Fruit fly (Drosophila melanogaster) whole organism, embryonic: ENCODE data around the gene H2.0.

Source experiments
- CG10267 ChIP-seq: fragments of 200-800 bp; sonication (Bioruptor generic); optimal IDR thresholded peaks from 2 replicates; lab custom pipeline; 2018; ENCODE audit warnings: missing biosample characterization, mild to moderate bottlenecking, missing genetic modification characterization, moderate library complexity
- CG10431 ChIP-seq: fragments of 200-800 bp; sonication (Bioruptor generic); optimal IDR thresholded peaks from 3 replicates; lab custom pipeline; 2018; ENCODE audit warnings: missing biosample characterization, mild to moderate bottlenecking, missing genetic modification characterization
- CG10565 ChIP-seq: fragments of 200-800 bp; sonication (Bioruptor generic); optimal IDR thresholded peaks from 3 replicates; lab custom pipeline; 2016; ENCODE audit warnings: missing biosample characterization, mild to moderate bottlenecking, missing genetic modification characterization
- CG11398 ChIP-seq: fragments of 200-800 bp; sonication (Bioruptor generic); optimal IDR thresholded peaks from 2 replicates; lab custom pipeline; 2016; ENCODE audit warnings: missing biosample characterization, missing genetic modification characterization
- CG12071 ChIP-seq: fragments of 200-800 bp; sonication (Bioruptor generic); optimal IDR thresholded peaks from 3 replicates; lab custom pipeline; 2018; ENCODE audit warnings: missing biosample characterization, mild to moderate bottlenecking, missing genetic modification characterization
- CG12155 ChIP-seq: fragments of 200-800 bp; sonication (Bioruptor generic); optimal IDR thresholded peaks from 3 replicates; lab custom pipeline; 2016; ENCODE audit warnings: missing biosample characterization, missing genetic modification characterization
- CG12769 ChIP-seq: fragments of 200-800 bp; sonication (Bioruptor generic); optimal IDR thresholded peaks from 2 replicates; lab custom pipeline; 2019; ENCODE audit warnings: missing biosample characterization, mild to moderate bottlenecking, missing genetic modification characterization, moderate library complexity
- CG1529 ChIP-seq: fragments of 200-800 bp; sonication (Bioruptor generic); optimal IDR thresholded peaks from 3 replicates; lab custom pipeline; 2018; ENCODE audit warnings: missing biosample characterization, missing genetic modification characterization
- CG15479 ChIP-seq: fragments of 200-800 bp; sonication (Bioruptor generic); optimal IDR thresholded peaks from 3 replicates; lab custom pipeline; 2019; ENCODE audit warnings: missing biosample characterization, mild to moderate bottlenecking, missing genetic modification characterization, moderate library complexity
- CG17829 ChIP-seq: fragments of 200-800 bp; optimal IDR thresholded peaks from 2 replicates; lab custom pipeline; 2019; ENCODE audit warnings: missing biosample characterization, mild to moderate bottlenecking, missing genetic modification characterization, moderate library complexity
- CG1832 ChIP-seq: fragments of 200-800 bp; sonication (Bioruptor generic); optimal IDR thresholded peaks from 2 replicates; lab custom pipeline; 2017; ENCODE audit warnings: missing biosample characterization, mild to moderate bottlenecking, missing genetic modification characterization, inconsistent platforms
- CG2889 ChIP-seq: fragments of 200-800 bp; sonication (Bioruptor generic); IDR thresholded peaks from 3 replicates; pipeline ENCODE4 v1.3.6; 2022; ENCODE audit warnings: missing biosample characterization, missing genetic modification characterization
- CG3065 ChIP-seq: fragments of 200-800 bp; sonication (Bioruptor generic); optimal IDR thresholded peaks from 2 replicates; lab custom pipeline; 2016; ENCODE audit warnings: missing biosample characterization, missing genetic modification characterization
- CG34376 ChIP-seq: fragments of 200-800 bp; sonication (Bioruptor generic); optimal IDR thresholded peaks from 2 replicates; lab custom pipeline; 2018; ENCODE audit warnings: missing biosample characterization, mild to moderate bottlenecking, missing genetic modification characterization
- CG3847 ChIP-seq: fragments of 200-800 bp; sonication (Bioruptor generic); IDR thresholded peaks from 2 replicates; pipeline ENCODE4 v1.3.6; 2022; ENCODE audit warnings: missing biosample characterization, missing genetic modification characterization
- CG4424 ChIP-seq: fragments of 200-800 bp; sonication (Bioruptor generic); optimal IDR thresholded peaks from 3 replicates; lab custom pipeline; 2016; ENCODE audit warnings: missing biosample characterization, missing genetic modification characterization
- CG9932 ChIP-seq: fragments of 200-800 bp; sonication (Bioruptor generic); IDR thresholded peaks from 2 replicates; pipeline ENCODE4 v1.3.6; 2022; ENCODE audit warnings: missing biosample characterization, missing genetic modification characterization
- CTCF ChIP-seq: fragments of 200-800 bp; sonication (Bioruptor generic); optimal IDR thresholded peaks from 2 replicates; lab custom pipeline; 2017; ENCODE audit warnings: missing biosample characterization, mild to moderate bottlenecking, missing genetic modification characterization, moderate library complexity
- Chrac-16 ChIP-seq: fragments of 200-800 bp; sonication (Bioruptor generic); optimal IDR thresholded peaks from 3 replicates; lab custom pipeline; 2016; ENCODE audit warnings: missing biosample characterization, missing genetic modification characterization
- Dref ChIP-seq: fragments of 200-800 bp; sonication (Bioruptor generic); IDR thresholded peaks from 2 replicates; pipeline ENCODE4 v1.3.6; 2022; ENCODE audit warnings: missing biosample characterization, missing genetic modification characterization
- HHEX ChIP-seq: fragments of 200-800 bp; sonication (Bioruptor generic); optimal IDR thresholded peaks from 3 replicates; lab custom pipeline; 2017; ENCODE audit warnings: missing biosample characterization, mild to moderate bottlenecking, missing genetic modification characterization, missing genetic modification reagents
- Hmr ChIP-seq: fragments of 200-800 bp; sonication (Bioruptor generic); optimal IDR thresholded peaks from 3 replicates; lab custom pipeline; 2017; ENCODE audit warnings: mild to moderate bottlenecking, missing biosample characterization, missing genetic modification reagents, missing genetic modification characterization
- Hr78 ChIP-seq, 2 experiments: fragments of 200-800 bp in 1 of 2; fragments of >200 bp in 1 of 2; sonication (Bioruptor generic) in 1 of 2; optimal IDR thresholded peaks; 2 replicates each; lab custom pipeline; 2017 to 2019; ENCODE audit warnings: missing biosample characterization in 2 of 2, missing genetic modification characterization in 2 of 2, mild to moderate bottlenecking in 1 of 2, moderate library complexity in 1 of 2
- Jarid2 ChIP-seq: fragments of 200-800 bp; sonication (Bioruptor generic); optimal IDR thresholded peaks from 3 replicates; lab custom pipeline; 2017; ENCODE audit warnings: mild to moderate bottlenecking, missing biosample characterization, missing genetic modification reagents, missing genetic modification characterization
- MESR4 ChIP-seq: fragments of 200-800 bp; sonication (Bioruptor generic); optimal IDR thresholded peaks from 2 replicates; lab custom pipeline; 2018; ENCODE audit warnings: missing biosample characterization, mild to moderate bottlenecking, missing genetic modification characterization, moderate library complexity
- Med ChIP-seq: fragments of 200-800 bp; sonication (Bioruptor generic); peaks from one replicate; lab custom pipeline; 2016; ENCODE audit warnings: missing biosample characterization, missing genetic modification characterization, mild to moderate bottlenecking, inconsistent platforms, moderate library complexity
- Myb ChIP-seq: fragments of 200-800 bp; sonication (Bioruptor generic); optimal IDR thresholded peaks from 2 replicates; lab custom pipeline; 2016; ENCODE audit warnings: missing biosample characterization, missing genetic modification characterization
- Opbp ChIP-seq: fragments of 200-800 bp; sonication (Bioruptor generic); IDR thresholded peaks from 3 replicates; pipeline ENCODE4 v1.3.6; 2022; ENCODE audit warnings: missing biosample characterization, missing genetic modification characterization; ENCODE audit not compliant: partially characterized antibody
- Ravus ChIP-seq: fragments of 200-800 bp; sonication (Bioruptor generic); IDR thresholded peaks from 2 replicates; pipeline ENCODE4 v1.3.6; 2022; ENCODE audit warnings: missing biosample characterization, missing genetic modification characterization
- Sox102F ChIP-seq: fragments of 200-800 bp; sonication (Bioruptor generic); optimal IDR thresholded peaks from 2 replicates; lab custom pipeline; 2018; ENCODE audit warnings: missing biosample characterization, mild to moderate bottlenecking, missing genetic modification characterization, moderate library complexity
- cato ChIP-seq: fragments of 200-800 bp; sonication (Bioruptor generic); optimal IDR thresholded peaks from 2 replicates; lab custom pipeline; 2016; ENCODE audit warnings: missing biosample characterization, missing genetic modification characterization, borderline replicate concordance
- danr ChIP-seq: fragments of 200-800 bp; sonication (Bioruptor generic); IDR thresholded peaks from 2 replicates; pipeline ENCODE4 v1.3.6; 2022; ENCODE audit warnings: missing biosample characterization, missing genetic modification characterization
- ewg ChIP-seq: fragments of 200-800 bp; sonication (Bioruptor generic); optimal IDR thresholded peaks from 3 replicates; lab custom pipeline; 2017; ENCODE audit warnings: mild to moderate bottlenecking, missing biosample characterization, missing genetic modification reagents, missing genetic modification characterization
- gcm ChIP-seq: fragments of 200-800 bp; sonication (Bioruptor generic); optimal IDR thresholded peaks from 2 replicates; lab custom pipeline; 2019; ENCODE audit warnings: missing biosample characterization, mild to moderate bottlenecking, missing genetic modification characterization, moderate library complexity
- grn ChIP-seq: fragments of 200-800 bp; sonication (Bioruptor generic); optimal IDR thresholded peaks from 3 replicates; lab custom pipeline; 2017; ENCODE audit warnings: missing biosample characterization, missing genetic modification characterization
- gsb ChIP-seq: fragments of 200-800 bp; sonication (Bioruptor generic); IDR thresholded peaks from 2 replicates; pipeline ENCODE4 v1.3.6; 2022; ENCODE audit warnings: missing biosample characterization, missing genetic modification characterization
- gsb-n ChIP-seq: fragments of 200-800 bp; sonication (Bioruptor generic); optimal IDR thresholded peaks from 3 replicates; lab custom pipeline; 2018; ENCODE audit warnings: missing biosample characterization, mild to moderate bottlenecking, missing genetic modification characterization
- hth ChIP-seq: fragments of >200 bp; optimal IDR thresholded peaks from 2 replicates; lab custom pipeline; 2017; ENCODE audit warnings: inconsistent platforms
- knrl ChIP-seq: fragments of 200-800 bp; sonication (Bioruptor generic); IDR thresholded peaks from 3 replicates; pipeline ENCODE4 v1.3.6; 2022; ENCODE audit warnings: missing biosample characterization, missing genetic modification characterization; ENCODE audit not compliant: partially characterized antibody
- lmd ChIP-seq: fragments of 200-800 bp; sonication (Bioruptor generic); IDR thresholded peaks from 2 replicates; pipeline ENCODE4 v1.3.6; 2022; ENCODE audit warnings: missing biosample characterization, missing genetic modification characterization
- pan ChIP-seq, 4 experiments: fragments of >200 bp in 3 of 4; fragments of 200-800 bp in 1 of 4; sonication (Bioruptor generic) in 1 of 4; optimal IDR thresholded peaks in 3 of 4; IDR thresholded peaks in 1 of 4; 2 replicates each; pipeline versions ENCODE4 v1.3.6 to Lab custom; 2017 to 2022; ENCODE audit warnings: missing biosample characterization in 2 of 4, missing genetic modification characterization in 2 of 4, mixed read lengths in 1 of 4
- pros ChIP-seq: fragments of 200-800 bp; sonication (Bioruptor generic); optimal IDR thresholded peaks from 3 replicates; lab custom pipeline; 2019; ENCODE audit warnings: missing biosample characterization, mild to moderate bottlenecking, missing genetic modification characterization, moderate library complexity
- ro ChIP-seq: fragments of 200-800 bp; sonication (Bioruptor generic); IDR thresholded peaks from 2 replicates; pipeline ENCODE4 v1.3.6; 2022; ENCODE audit warnings: missing biosample characterization, missing genetic modification characterization
- sens ChIP-seq: fragments of 200-800 bp; sonication (Bioruptor generic); peaks from one replicate; lab custom pipeline; 2016; ENCODE audit warnings: missing biosample characterization, missing genetic modification characterization
- slp2 ChIP-seq: fragments of 200-800 bp; sonication (Bioruptor generic); optimal IDR thresholded peaks from 2 replicates; lab custom pipeline; 2016; ENCODE audit warnings: missing biosample characterization, missing genetic modification characterization
- sug ChIP-seq: fragments of 200-800 bp; optimal IDR thresholded peaks from 2 replicates; lab custom pipeline; 2019; ENCODE audit warnings: missing biosample characterization, mild to moderate bottlenecking, missing genetic modification characterization, moderate library complexity
- ttk ChIP-seq: fragments of 200-800 bp; sonication (Bioruptor generic); IDR thresholded peaks from 2 replicates; pipeline ENCODE4 v2.1.2; 2022; ENCODE audit warnings: missing biosample characterization, missing genetic modification characterization
- twi ChIP-seq: fragments of 200-800 bp; optimal IDR thresholded peaks from 2 replicates; lab custom pipeline; 2019; ENCODE audit warnings: missing biosample characterization, mild to moderate bottlenecking, missing genetic modification characterization, moderate library complexity

The H2.0 gene

DNA sequence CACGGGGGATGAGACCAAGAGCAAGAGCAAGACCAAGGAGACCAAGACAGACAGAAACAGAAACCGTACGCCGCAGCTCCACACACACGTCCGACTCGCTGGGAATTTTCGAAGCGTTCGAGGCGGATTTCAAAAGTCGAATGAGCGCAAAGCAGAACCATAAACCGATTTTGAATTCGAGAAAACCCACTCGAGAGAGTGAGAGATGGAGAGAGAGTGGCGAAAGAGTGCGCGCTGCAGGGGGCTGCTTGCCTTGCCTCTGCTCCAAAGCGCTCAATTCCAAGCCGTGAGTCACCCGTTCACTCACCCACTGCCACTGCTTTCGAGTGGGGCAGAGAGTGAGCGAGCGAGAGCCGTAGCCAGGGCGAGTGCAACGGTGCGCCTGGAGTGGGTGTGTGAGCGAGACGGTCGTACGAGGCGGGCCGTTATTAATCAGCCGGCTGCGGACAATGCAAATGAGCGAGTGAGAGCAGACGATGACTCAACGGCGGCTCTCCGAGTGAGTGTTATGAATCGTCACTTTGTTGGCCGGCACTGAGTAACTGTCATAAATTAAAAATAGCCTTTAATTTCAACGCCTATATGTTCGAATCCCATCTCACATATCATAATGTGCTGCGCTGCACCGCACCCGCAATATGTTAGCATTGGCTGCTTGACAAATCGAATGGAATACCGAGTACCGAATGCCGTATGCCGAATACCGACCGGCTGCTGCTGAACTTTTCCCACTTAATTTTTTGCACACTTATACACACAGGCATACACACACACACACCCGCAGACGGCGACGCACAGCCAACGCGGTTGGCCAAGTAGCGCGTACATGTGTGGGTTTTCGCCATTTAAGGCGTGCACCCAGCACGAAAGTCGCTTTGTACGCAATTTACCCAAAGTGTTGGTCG, 39.0 kb downstream of the H2.0 start (continued):
- TF ChIP-seq Opbp (GFP tag; lab: Robert Waterston, UW) (no peak), CG10431 (GFP tag; lab: Kevin White, UChicago) (peak; percentile 35), CG11398 (GFP tag; lab: Kevin White, UChicago) (peak; percentile 53), pan (optimal IDR thresholded peaks at IDR 0.05; lab: Kevin White, UChicago) (no peak), pan (GFP tag; optimal IDR thresholded peaks at IDR 0.05 in 1 of 2, IDR thresholded peaks at IDR 0.05 in 1 of 2) (no peak), Hmr (GFP tag; lab: Kevin White, UChicago) (peak; percentile 39), Jarid2 (GFP tag; lab: Kevin White, UChicago) (peak; percentile 82), slp2 (GFP tag; lab: Kevin White, UChicago) (no peak), sens (GFP tag; lab: Kevin White, UChicago) (peak; percentile 82), CG17829 (peak; percentile 5)

DNA sequence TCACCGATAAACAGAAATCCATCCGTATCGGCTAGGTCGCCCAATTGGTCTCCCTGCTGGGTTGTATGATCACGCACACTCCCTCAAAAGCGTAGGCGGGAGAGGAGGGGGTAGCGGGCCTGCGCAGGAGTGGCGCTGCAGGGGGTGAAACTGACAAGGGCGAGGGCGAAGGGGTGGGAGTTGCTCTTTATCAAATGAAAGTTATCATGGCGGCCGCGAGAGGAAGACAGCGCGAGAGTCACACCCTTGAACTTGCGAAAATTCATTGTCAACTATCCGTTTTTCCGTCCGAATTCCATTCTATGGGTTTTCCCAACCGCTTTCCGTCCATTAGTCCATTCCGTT, 40.2 kb downstream of the H2.0 start:
- no peak for TF ChIP-seq ttk (GFP tag; lab: Robert Waterston, UW)
- TF ChIP-seq Jarid2 (GFP tag; lab: Kevin White, UChicago), result no peak
- no peak for TF ChIP-seq Chrac-16 (GFP tag; lab: Kevin White, UChicago)
- no peak for TF ChIP-seq CG10565 (GFP tag; lab: Kevin White, UChicago)
- peak; percentile 95 for TF ChIP-seq ewg (GFP tag; lab: Kevin White, UChicago)
- no peak for TF ChIP-seq Myb
- TF ChIP-seq gsb (GFP tag; lab: Robert Waterston, UW), result no peak
- no peak for TF ChIP-seq knrl
- TF ChIP-seq Sox102F (GFP tag; lab: Kevin White, UChicago), result no peak
- peak; percentile 7 for TF ChIP-seq CG12071 (GFP tag; lab: Kevin White, UChicago)
- no peak for TF ChIP-seq gsb-n (tag; lab: Kevin White, UChicago)
- no peak for TF ChIP-seq CTCF (GFP tag; lab: Kevin White, UChicago)
- peak in 1 of 2 experiments; percentile 33 for TF ChIP-seq Hr78 (GFP tag; optimal IDR thresholded peaks at IDR 0.05; lab: Kevin White, UChicago)
- TF ChIP-seq CG2889 (GFP tag; lab: Robert Waterston, UW), result no peak
- TF ChIP-seq gcm (GFP tag; lab: Kevin White, UChicago), result no peak
- TF ChIP-seq CG12155 (GFP tag; lab: Kevin White, UChicago), result no peak
- TF ChIP-seq MESR4 (GFP tag; lab: Kevin White, UChicago), result no peak
- TF ChIP-seq Dref, result no peak
- no peak for TF ChIP-seq cato (GFP tag; lab: Kevin White, UChicago)
- no peak for TF ChIP-seq CG3847 (GFP tag; lab: Robert Waterston, UW)
- no peak for TF ChIP-seq lmd (GFP tag; lab: Robert Waterston, UW)
- no peak for TF ChIP-seq twi (tag; lab: Kevin White, UChicago)
- peak; percentile 42 for TF ChIP-seq CG10267
- TF ChIP-seq ro (GFP tag; lab: Robert Waterston, UW), result no peak
- no peak for TF ChIP-seq CG4424 (GFP tag; lab: Kevin White, UChicago)
- TF ChIP-seq CG12769 (tag; lab: Kevin White, UChicago), result no peak
- no peak for TF ChIP-seq danr (GFP tag; lab: Robert Waterston, UW)
- TF ChIP-seq CG1832, result peak; percentile 46
- peak; percentile 93 for TF ChIP-seq sug (tag; lab: Kevin White, UChicago)
- no peak for TF ChIP-seq hth (lab: Kevin White, UChicago)
- peak; percentile 49 for TF ChIP-seq grn (GFP tag; lab: Kevin White, UChicago)
- TF ChIP-seq Ravus (GFP tag; lab: Robert Waterston, UW), result no peak
- peak; percentile 79 for TF ChIP-seq CG15479 (GFP tag; lab: Kevin White, UChicago)
- no peak for TF ChIP-seq CG34376 (GFP tag; lab: Kevin White, UChicago)
- peak; percentile 31 for TF ChIP-seq CG3065
- TF ChIP-seq CG9932, result no peak
- no peak for TF ChIP-seq HHEX (GFP tag; lab: Kevin White, UChicago)
- peak; percentile 40 for TF ChIP-seq pros (GFP tag; lab: Kevin White, UChicago)
- no peak for TF ChIP-seq CG1529 (GFP tag; lab: Kevin White, UChicago)
- TF ChIP-seq Med (GFP tag; lab: Kevin White, UChicago), result peak; percentile 38
